Worm (Caenorhabditis elegans): ENCODE results near the gene rps-24.

The rps-24 gene

DNA sequence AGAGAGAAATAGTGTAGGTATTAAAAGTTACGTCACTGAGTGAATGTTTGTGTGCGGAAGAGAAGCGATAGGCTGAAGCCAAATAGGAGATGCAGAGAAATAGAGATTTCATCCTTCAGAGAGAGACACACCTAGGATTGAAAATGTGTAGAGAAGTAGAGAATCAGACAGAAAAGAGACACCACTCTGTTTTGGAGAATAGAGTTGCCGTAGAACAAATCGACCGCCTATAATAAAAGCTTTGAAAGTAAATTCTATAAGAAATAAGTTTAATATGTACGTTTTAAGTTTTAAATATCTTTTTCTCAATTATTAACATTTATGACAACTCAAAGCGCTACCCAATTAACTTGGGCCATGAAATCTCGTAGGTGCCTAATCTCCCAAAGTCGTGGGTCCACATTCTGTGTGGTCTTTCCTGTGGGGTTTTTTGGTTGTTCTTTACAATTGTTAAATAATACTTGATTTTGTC lies 24.8 kb downstream of the rps-24 start, which contains the start of gene T07A9.12 (continued):
- TF ChIP-seq Y48G9A.11 (GFP tag; IDR thresholded peaks at IDR 0.05): no peak
- no peak for TF ChIP-seq cey-2 (tag; optimal IDR thresholded peaks at IDR 0.05; ENCODE audit: borderline replicate concordance, insufficient read depth)
- TF ChIP-seq nhr-10 (tag; optimal IDR thresholded peaks at IDR 0.05): no peak
- no peak for TF ChIP-seq madf-5 (GFP tag; IDR thresholded peaks at IDR 0.05)
- TF ChIP-seq ztf-11 (tag; optimal IDR thresholded peaks at IDR 0.05): no peak
- TF ChIP-seq Y105C5A.15 (GFP tag; IDR thresholded peaks at IDR 0.05): no peak
- TF ChIP-seq nhr-11 (tag; optimal IDR thresholded peaks at IDR 0.05): peak; percentile 73
- TF ChIP-seq F49E8.2 (tag; optimal IDR thresholded peaks at IDR 0.05; ENCODE audit: borderline replicate concordance): no peak
- TF ChIP-seq unc-130 (GFP tag; optimal IDR thresholded peaks at IDR 0.05): peak; percentile 3
- no peak for TF ChIP-seq nhr-76 (tag; optimal IDR thresholded peaks at IDR 0.05)
- peak; percentile 12 for TF ChIP-seq F37D6.2 (tag; optimal IDR thresholded peaks at IDR 0.05)
- no peak for TF ChIP-seq spr-3 (GFP tag; optimal IDR thresholded peaks at IDR 0.05)
- TF ChIP-seq ceh-62 (tag; optimal IDR thresholded peaks at IDR 0.05): no peak
- no peak for TF ChIP-seq lim-7 (GFP tag; IDR thresholded peaks at IDR 0.05)
- peak; percentile 47 for TF ChIP-seq T20F7.1 (GFP tag; optimal IDR thresholded peaks at IDR 0.05)
- TF ChIP-seq D1046.2 (GFP tag; IDR thresholded peaks at IDR 0.05): no peak
- TF ChIP-seq tag-97 (GFP tag; IDR thresholded peaks at IDR 0.05): no peak
- TF ChIP-seq ceh-32 (tag; optimal IDR thresholded peaks at IDR 0.05; ENCODE audit: poor library complexity): no peak
- TF ChIP-seq gei-8 (GFP tag; optimal IDR thresholded peaks at IDR 0.05): no peak
- no peak for TF ChIP-seq daf-8 (GFP tag; IDR thresholded peaks at IDR 0.05)
- no peak for TF ChIP-seq skn-1 (tag; optimal IDR thresholded peaks at IDR 0.05)
- TF ChIP-seq ceh-20 (GFP tag; IDR thresholded peaks at IDR 0.05): no peak
- TF ChIP-seq nhr-237 (tag; optimal IDR thresholded peaks at IDR 0.05): no peak
- no peak for TF ChIP-seq ZK337.2 (GFP tag; IDR thresholded peaks at IDR 0.05)
- peak; percentile 57 for TF ChIP-seq lin-38 (GFP tag; IDR thresholded peaks at IDR 0.05)
- no peak for TF ChIP-seq nhr-25 (tag; optimal IDR thresholded peaks at IDR 0.05; ENCODE audit: borderline replicate concordance, insufficient read depth)
- no peak for TF ChIP-seq lin-39 (tag; optimal IDR thresholded peaks at IDR 0.05)
- no peak for TF ChIP-seq R02D3.7 (tag; optimal IDR thresholded peaks at IDR 0.05)
- TF ChIP-seq dpl-1 (GFP tag; optimal IDR thresholded peaks at IDR 0.05): peak; percentile 68
- TF ChIP-seq tra-1 (GFP tag; IDR thresholded peaks at IDR 0.05): no peak
- TF ChIP-seq nhr-102 (tag; optimal IDR thresholded peaks at IDR 0.05): peak; percentile 4
- no peak for TF ChIP-seq ctbp-1 (GFP tag; IDR thresholded peaks at IDR 0.05)
- no peak for TF ChIP-seq zip-11 (GFP tag; IDR thresholded peaks at IDR 0.05)
- TF ChIP-seq duxl-1 (tag; optimal IDR thresholded peaks at IDR 0.05; ENCODE audit: poor library complexity): peak; percentile 55
- peak; percentile 67 for TF ChIP-seq rbr-2 (tag; optimal IDR thresholded peaks at IDR 0.05)
- TF ChIP-seq ceh-28 (tag; optimal IDR thresholded peaks at IDR 0.05): no peak
- TF ChIP-seq mxl-2 (GFP tag; conservative IDR thresholded peaks at IDR 0.05): no peak
- no peak for TF ChIP-seq dmd-9 (GFP tag; IDR thresholded peaks at IDR 0.05)
- no peak for TF ChIP-seq zip-2 (tag; optimal IDR thresholded peaks at IDR 0.05)
- no peak for TF ChIP-seq madf-9 (GFP tag; conservative IDR thresholded peaks at IDR 0.05)
- no peak for TF ChIP-seq ceh-44 (GFP tag; IDR thresholded peaks at IDR 0.05)
- TF ChIP-seq jun-1 (tag; optimal IDR thresholded peaks at IDR 0.05): no peak
- peak; percentile 28 for TF ChIP-seq nhr-77 (tag; optimal IDR thresholded peaks at IDR 0.05)
- TF ChIP-seq arid-1 (GFP tag; conservative IDR thresholded peaks at IDR 0.05): no peak
- TF ChIP-seq lin-1 (GFP tag; IDR thresholded peaks at IDR 0.05): 0 out of 2 replicates have a peak, but pooled peaks have one; percentile 11
- peak; percentile 79 for TF ChIP-seq nhr-28 (tag; optimal IDR thresholded peaks at IDR 0.05)
- peak; percentile 80 for TF ChIP-seq hlh-11 (tag; optimal IDR thresholded peaks at IDR 0.05)
- TF ChIP-seq aly-2 (tag; optimal IDR thresholded peaks at IDR 0.05): no peak
- TF ChIP-seq fos-1 (tag; optimal IDR thresholded peaks at IDR 0.05): no peak
- TF ChIP-seq lin-29 (GFP tag; IDR thresholded peaks at IDR 0.05): no peak
- peak; percentile 85 for TF ChIP-seq hmg-1.1 (GFP tag; IDR thresholded peaks at IDR 0.05)
- TF ChIP-seq fkh-10 (GFP tag; optimal IDR thresholded peaks at IDR 0.05): peak; percentile 58
